Worm (Caenorhabditis elegans): Measurements from ENCODE around the gene emc-2.

- TF ChIP-seq unc-62 (GFP tag; optimal IDR thresholded peaks at IDR 0.05) = no peak
- no peak for TF ChIP-seq pha-4 (tag; optimal IDR thresholded peaks at IDR 0.05)
- no peak for TF ChIP-seq snpc-4 (tag; optimal IDR thresholded peaks at IDR 0.05)
- TF ChIP-seq mep-1 (tag; optimal IDR thresholded peaks at IDR 0.05) = no peak
- no peak for TF ChIP-seq mab-5 (tag; optimal IDR thresholded peaks at IDR 0.05)
- no peak for TF ChIP-seq M03D4.4 (tag; optimal IDR thresholded peaks at IDR 0.05)
- TF ChIP-seq nhr-237 (tag; optimal IDR thresholded peaks at IDR 0.05) = no peak
- TF ChIP-seq unc-39 (tag; optimal IDR thresholded peaks at IDR 0.05) = no peak
- no peak for TF ChIP-seq tbx-8 (GFP tag; optimal IDR thresholded peaks at IDR 0.05)
- TF ChIP-seq nhr-76 (tag; optimal IDR thresholded peaks at IDR 0.05) = no peak
- no peak for TF ChIP-seq lin-13 (tag; optimal IDR thresholded peaks at IDR 0.05)
- TF ChIP-seq nhr-12 (tag; optimal IDR thresholded peaks at IDR 0.05) = no peak
- TF ChIP-seq lin-32 (GFP tag; optimal IDR thresholded peaks at IDR 0.05) = no peak
These were observed 8.8 kb downstream of the emc-2 start for ce11 chrII:1297044-1297696.
